Worm (Caenorhabditis elegans) whole organism, L4/young adult: ENCODE data around the gene F07G6.10.
"Not testable (repeated sequence)": the region's sequence is repeated elsewhere in the genome, so short reads cannot be mapped to it uniquely, and the experiment has no call there.

ENCODE experiments used
- W03F9.2 ChIP-seq: fragments of 150-350 bp; optimal IDR thresholded peaks from 2 replicates; lab custom pipeline; 2014; ENCODE audit warnings: missing biosample characterization, missing genetic modification characterization
- him-1 ChIP-seq: sonication (generic microtip); optimal IDR thresholded peaks from 2 replicates; lab custom pipeline; 2016; ENCODE audit warnings: missing genotype, missing genetic modification reagents, missing genetic modification characterization, missing compliant biosample characterization

ce11 chrX:1742530-1742929, 4.8 kb downstream of the F07G6.10 start, which contains the start of gene Y75D11A.2:
- TF ChIP-seq W03F9.2; him-1 (tag; lab: Kevin White, UChicago): not testable (repeated sequence)
